Fruit fly (Drosophila melanogaster) whole organism: Measurements from ENCODE around the gene Sbf.

Experiments
- CG8478 ChIP-seq: fragments of >200 bp; optimal IDR thresholded peaks from 2 replicates; lab custom pipeline; 2018; ENCODE audit warnings: inconsistent platforms
- Dll ChIP-seq: fragments of >200 bp; optimal IDR thresholded peaks from 2 replicates; lab custom pipeline; 2017
- EcR ChIP-seq, 2 experiments: fragments of >200 bp; optimal IDR thresholded peaks; 2 replicates each; lab custom pipeline; 2017; ENCODE audit warnings: missing biosample characterization in 2 of 2, missing genetic modification characterization in 2 of 2, missing genetic modification reagents in 2 of 2
- pan ChIP-seq: fragments of >200 bp; optimal IDR thresholded peaks from 2 replicates; lab custom pipeline; 2017
- psq ChIP-seq: fragments of >200 bp; optimal IDR thresholded peaks from 2 replicates; lab custom pipeline; 2017
- usp ChIP-seq: fragments of >200 bp; optimal IDR thresholded peaks from 2 replicates; lab custom pipeline; 2017; ENCODE audit warnings: missing biosample characterization, missing genetic modification characterization, mixed read lengths

The Sbf gene

dm6 chr3R:11809620-11810019 is 12.9 kb upstream of the Sbf start:
- TF ChIP-seq CG8478 (lab: Kevin White, UChicago) (no peak), usp (GFP tag; lab: Kevin White, UChicago) (no peak), EcR (GFP tag; optimal IDR thresholded peaks at IDR 0.05; lab: Kevin White, UChicago) (no peak), pan (lab: Kevin White, UChicago) (no peak), psq (lab: Kevin White, UChicago) (no peak), Dll (no peak)

- TF ChIP-seq psq (lab: Kevin White, UChicago) (no peak), EcR (GFP tag; optimal IDR thresholded peaks at IDR 0.05; lab: Kevin White, UChicago) (no peak), CG8478 (lab: Kevin White, UChicago) (no peak), usp (GFP tag; lab: Kevin White, UChicago) (no peak), Dll (no peak), pan (lab: Kevin White, UChicago) (no peak)
These were observed 10.9 kb upstream of the Sbf start for dm6 chr3R:11807641-11808040.

- TF ChIP-seq pan (lab: Kevin White, UChicago) (no peak), usp (GFP tag; lab: Kevin White, UChicago) (no peak), psq (lab: Kevin White, UChicago) (no peak), Dll (no peak), CG8478 (lab: Kevin White, UChicago) (no peak), EcR (GFP tag; optimal IDR thresholded peaks at IDR 0.05; lab: Kevin White, UChicago) (no peak)
These were observed 10.0 kb upstream of the Sbf start for dm6 chr3R:11806753-11807152.

dm6 chr3R:11805584-11805983 is 8.8 kb upstream of the Sbf start:
- TF ChIP-seq usp (GFP tag; lab: Kevin White, UChicago) = no peak
- TF ChIP-seq pan (lab: Kevin White, UChicago) = no peak
- no peak for TF ChIP-seq Dll
- no peak for TF ChIP-seq EcR (GFP tag; optimal IDR thresholded peaks at IDR 0.05; lab: Kevin White, UChicago)
- no peak for TF ChIP-seq CG8478 (lab: Kevin White, UChicago)
- TF ChIP-seq psq (lab: Kevin White, UChicago) = no peak

- TF ChIP-seq Dll = no peak
- TF ChIP-seq usp (GFP tag; lab: Kevin White, UChicago) = no peak
- no peak for TF ChIP-seq CG8478 (lab: Kevin White, UChicago)
- no peak for TF ChIP-seq pan (lab: Kevin White, UChicago)
- TF ChIP-seq psq (lab: Kevin White, UChicago) = no peak
- no peak for TF ChIP-seq EcR (GFP tag; optimal IDR thresholded peaks at IDR 0.05; lab: Kevin White, UChicago)
These were observed 10.0 kb downstream of the Sbf start, which contains the start of the genes prd1 and HisCl1 for dm6 chr3R:11786695-11787226. Gene prd1, minus strand, starts transcription at chr3R:11787014. Gene HisCl1, plus strand, starts transcription at chr3R:11787176.

- TF ChIP-seq usp (GFP tag; lab: Kevin White, UChicago) (no peak), psq (lab: Kevin White, UChicago) (no peak), Dll (no peak), EcR (GFP tag; optimal IDR thresholded peaks at IDR 0.05; lab: Kevin White, UChicago) (no peak)
These were observed 16.5 kb downstream of the Sbf start for dm6 chr3R:11780181-11780688.

- TF ChIP-seq Dll (no peak), usp (GFP tag; lab: Kevin White, UChicago) (no peak), EcR (GFP tag; optimal IDR thresholded peaks at IDR 0.05; lab: Kevin White, UChicago) (peak; percentile 44 to 96), pan (lab: Kevin White, UChicago) (no peak)
These were observed 17.3 kb downstream of the Sbf start for dm6 chr3R:11779357-11780018.

dm6 chr3R:11778879-11779278 is 17.9 kb downstream of the Sbf start:
- TF ChIP-seq Dll = no peak
- no peak for TF ChIP-seq psq (lab: Kevin White, UChicago)
- TF ChIP-seq EcR (GFP tag; optimal IDR thresholded peaks at IDR 0.05; lab: Kevin White, UChicago) = no peak
- TF ChIP-seq usp (GFP tag; lab: Kevin White, UChicago) = no peak
- TF ChIP-seq pan (lab: Kevin White, UChicago) = no peak
- no peak for TF ChIP-seq CG8478 (lab: Kevin White, UChicago)

- TF ChIP-seq Dll (peak; percentile 35), pan (lab: Kevin White, UChicago) (peak; percentile 97), EcR (GFP tag; optimal IDR thresholded peaks at IDR 0.05; lab: Kevin White, UChicago) (no peak), psq (lab: Kevin White, UChicago) (no peak)
These were observed 18.5 kb downstream of the Sbf start for dm6 chr3R:11778012-11778865.

dm6 chr3R:11777058-11777457 is 19.7 kb downstream of the Sbf start:
- TF ChIP-seq pan (lab: Kevin White, UChicago) (no peak), Dll (no peak), psq (lab: Kevin White, UChicago) (no peak), EcR (GFP tag; optimal IDR thresholded peaks at IDR 0.05; lab: Kevin White, UChicago) (no peak), CG8478 (lab: Kevin White, UChicago) (no peak), usp (GFP tag; lab: Kevin White, UChicago) (no peak)

dm6 chr3R:11776068-11776767 is 20.5 kb downstream of the Sbf start:
- TF ChIP-seq EcR (GFP tag; optimal IDR thresholded peaks at IDR 0.05; lab: Kevin White, UChicago) = no peak
- no peak for TF ChIP-seq Dll
- TF ChIP-seq pan (lab: Kevin White, UChicago) = no peak
- TF ChIP-seq CG8478 (lab: Kevin White, UChicago) = no peak
- TF ChIP-seq psq (lab: Kevin White, UChicago) = no peak
